Worm (Caenorhabditis elegans) whole organism, midembryonic: ENCODE data around the gene hdl-1.

Source experiments
- flt-1 ChIP-seq: fragments of 200-800 bp; sonication (Bioruptor generic); IDR thresholded peaks from 2 replicates; pipeline ENCODE4 v1.3.6; 2022; ENCODE audit warnings: missing genetic modification characterization, missing compliant biosample characterization
- klf-2 ChIP-seq: fragments of 200-800 bp; sonication (Bioruptor generic); conservative IDR thresholded peaks from 2 replicates; pipeline ENCODE4 v1.3.6; 2022; ENCODE audit warnings: missing genetic modification reagents, missing genetic modification characterization, missing compliant biosample characterization
- ztf-29 ChIP-seq: fragments of 200-800 bp; sonication (Bioruptor generic); IDR thresholded peaks from 2 replicates; pipeline ENCODE4 v1.3.6; 2022; ENCODE audit warnings: missing genetic modification reagents, missing genetic modification characterization, missing compliant biosample characterization

DNA sequence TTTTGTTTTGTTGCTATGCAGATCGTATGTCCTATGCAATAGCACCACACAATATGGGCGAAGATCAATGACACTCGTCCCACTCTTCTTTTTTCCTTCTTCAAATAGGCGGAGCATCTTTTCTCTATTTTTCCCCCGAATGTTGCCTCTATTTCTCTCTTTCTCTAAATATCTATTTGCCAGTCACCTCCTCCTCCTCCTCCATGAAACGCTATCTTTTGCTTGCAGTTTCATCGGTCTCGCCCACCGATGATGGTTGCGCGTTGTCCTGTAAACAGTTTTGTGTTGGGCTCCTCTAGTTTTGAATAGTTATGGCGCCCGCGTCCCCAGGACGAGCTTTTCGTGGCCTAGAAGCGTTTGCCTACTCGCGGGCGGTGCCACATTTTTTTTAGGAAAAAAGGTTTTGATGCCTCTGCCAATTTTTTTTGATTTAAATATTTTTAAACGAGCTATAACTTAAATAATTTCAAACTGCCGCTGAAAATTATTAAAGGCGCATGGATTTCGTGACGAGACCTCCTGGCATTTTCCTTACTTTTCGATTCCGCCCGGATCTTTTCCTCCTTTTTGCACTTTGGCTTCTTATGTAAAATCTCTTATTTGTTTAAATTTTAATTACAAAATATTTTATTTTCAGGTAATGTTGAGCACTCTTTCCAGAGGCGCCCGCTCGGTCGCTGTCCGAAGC, 3.1 kb upstream of the hdl-1 start, which contains the start of gene gdh-1:
- TF ChIP-seq klf-2 (no peak), ztf-29 (GFP tag; lab: Robert Waterston, UW) (no peak), flt-1 (GFP tag; lab: Robert Waterston, UW) (no peak)
